Fruit fly (Drosophila melanogaster): ENCODE measurements around the gene Gyc76C.

Gene Gyc76C

DNA sequence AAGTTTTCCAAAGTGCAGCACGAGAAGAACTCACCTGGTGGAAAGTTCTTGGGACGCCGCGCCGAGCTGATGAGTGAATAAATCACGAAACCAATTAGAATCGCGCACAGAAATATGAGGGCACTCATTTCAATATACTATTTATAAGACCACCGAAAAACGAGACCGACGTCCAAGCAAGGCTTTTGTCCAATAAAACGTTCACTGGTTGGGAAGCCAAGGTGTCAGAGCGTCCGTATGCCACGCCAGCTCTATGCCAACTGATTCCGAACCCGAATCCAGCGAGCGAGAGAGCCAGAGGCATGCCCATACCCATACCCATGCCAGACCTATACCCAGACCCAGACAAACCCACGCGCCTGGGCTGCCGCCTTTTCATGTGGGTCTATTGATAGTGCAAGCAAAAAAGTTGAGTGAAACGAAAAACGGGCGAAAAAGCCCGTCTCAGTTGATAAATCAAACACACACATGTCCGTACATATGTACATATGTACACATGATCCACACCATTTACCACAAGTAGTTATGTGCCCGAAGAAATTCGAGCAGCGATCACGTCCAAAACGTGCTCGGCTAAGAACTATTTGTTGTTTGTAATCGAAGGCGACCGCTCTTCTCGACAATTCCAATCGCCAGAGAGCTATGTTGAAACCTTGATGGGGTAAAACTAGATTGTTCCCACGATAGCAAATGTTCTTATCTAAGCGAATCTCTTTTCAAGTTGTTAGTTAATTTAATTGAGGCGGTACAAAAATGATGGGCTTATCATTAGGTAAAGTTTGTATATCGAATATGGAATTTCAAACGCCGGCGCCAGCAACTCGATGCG is 19.9 kb upstream of the Gyc76C start, which contains the start of gene Cyp305a1 (continued):
- no peak for TF ChIP-seq tup (GFP tag; optimal IDR thresholded peaks at IDR 0.05)
- TF ChIP-seq CG14441 (GFP tag; IDR thresholded peaks at IDR 0.05), result no peak
- TF ChIP-seq CG18262 (tag; optimal IDR thresholded peaks at IDR 0.05), result no peak
- TF ChIP-seq CG13123 (GFP tag; optimal IDR thresholded peaks at IDR 0.05), result no peak
- no peak for TF ChIP-seq cg (GFP tag; optimal IDR thresholded peaks at IDR 0.05)
- TF ChIP-seq CG9932 (GFP tag; IDR thresholded peaks at IDR 0.05), result no peak
- TF ChIP-seq CG3847 (GFP tag; IDR thresholded peaks at IDR 0.05), result no peak
- no peak for TF ChIP-seq NK7.1 (GFP tag; optimal IDR thresholded peaks at IDR 0.05)
- TF ChIP-seq luna (GFP tag; optimal IDR thresholded peaks at IDR 0.05), result no peak
- peak; percentile 6 for TF ChIP-seq Fer2 (tag; optimal IDR thresholded peaks at IDR 0.05)
- no peak for TF ChIP-seq slp2 (GFP tag; optimal IDR thresholded peaks at IDR 0.05)
- TF ChIP-seq CG12299 (tag; optimal IDR thresholded peaks at IDR 0.05), result no peak
- peak; percentile 65; the same call in 2 of the 3 replicates for TF ChIP-seq sr (GFP tag; IDR thresholded peaks at IDR 0.05)
- TF ChIP-seq sob (GFP tag; IDR thresholded peaks at IDR 0.05), result peak; percentile 54; the same call in 1 of the 2 replicates
- no peak for TF ChIP-seq her (GFP tag; optimal IDR thresholded peaks at IDR 0.05)
- TF ChIP-seq CG7987 (GFP tag; optimal IDR thresholded peaks at IDR 0.05), result peak; percentile 57
- TF ChIP-seq CkIIα-i1 (GFP tag; IDR thresholded peaks at IDR 0.05), result no peak
- TF ChIP-seq gsb-n (tag; optimal IDR thresholded peaks at IDR 0.05), result no peak
- TF ChIP-seq C15 (GFP tag; IDR thresholded peaks at IDR 0.05), result no peak
- no peak for TF ChIP-seq Atf6 (GFP tag; IDR thresholded peaks at IDR 0.05)
- TF ChIP-seq CG12071 (GFP tag; optimal IDR thresholded peaks at IDR 0.05), result no peak
- 0 out of 3 replicates have a peak, but pooled peaks have one; percentile 28 for TF ChIP-seq Mrtf (GFP tag; IDR thresholded peaks at IDR 0.05)
- no peak for TF ChIP-seq cas (GFP tag; IDR thresholded peaks at IDR 0.05)
- peak; percentile 42 for TF ChIP-seq D19A (tag; optimal IDR thresholded peaks at IDR 0.05)
- no peak for TF ChIP-seq CG33557 (GFP tag; optimal IDR thresholded peaks at IDR 0.05)
- TF ChIP-seq hb (GFP tag; IDR thresholded peaks at IDR 0.05; ENCODE audit: partially characterized antibody), result 0 out of 3 replicates have a peak, but pooled peaks have one; percentile 13
- TF ChIP-seq CG7745 (tag; optimal IDR thresholded peaks at IDR 0.05), result no peak
- TF ChIP-seq lmd (GFP tag; IDR thresholded peaks at IDR 0.05), result no peak
- no peak for TF ChIP-seq wor (GFP tag; IDR thresholded peaks at IDR 0.05)
- TF ChIP-seq CG7839 (tag; optimal IDR thresholded peaks at IDR 0.05), result no peak
- TF ChIP-seq Dp (GFP tag; optimal IDR thresholded peaks at IDR 0.05), result no peak
- no peak for TF ChIP-seq CG8924 (tag; optimal IDR thresholded peaks at IDR 0.05)
- peak; percentile 40 for TF ChIP-seq caup (GFP tag; optimal IDR thresholded peaks at IDR 0.05; ENCODE audit: severe bottlenecking)
- no peak for TF ChIP-seq CG18011 (GFP tag; optimal IDR thresholded peaks at IDR 0.05)
- TF ChIP-seq corto (GFP tag; optimal IDR thresholded peaks at IDR 0.05), result no peak
- no peak for TF ChIP-seq otp (GFP tag; IDR thresholded peaks at IDR 0.05)
- peak; percentile 51 for TF ChIP-seq B-H2 (GFP tag; optimal IDR thresholded peaks at IDR 0.05)
- no peak for TF ChIP-seq CG11247 (GFP tag; IDR thresholded peaks at IDR 0.05)
- TF ChIP-seq MBD-R2 (GFP tag; IDR thresholded peaks at IDR 0.05), result no peak; the same call in 1 of the 2 replicates
- TF ChIP-seq slou (GFP tag; optimal IDR thresholded peaks at IDR 0.05), result no peak
- 0 out of 2 replicates have a peak, but pooled peaks have one; percentile 36 for TF ChIP-seq rib (GFP tag; IDR thresholded peaks at IDR 0.05)
- no peak for TF ChIP-seq CG1529 (GFP tag; optimal IDR thresholded peaks at IDR 0.05)
- TF ChIP-seq CG7556 (GFP tag; optimal IDR thresholded peaks at IDR 0.05), result no peak
- no peak for TF ChIP-seq amos (GFP tag; IDR thresholded peaks at IDR 0.05; ENCODE audit: partially characterized antibody)
- TF ChIP-seq toy (GFP tag; IDR thresholded peaks at IDR 0.05), result no peak
- TF ChIP-seq CG11696 (GFP tag; IDR thresholded peaks at IDR 0.05), result no peak
- TF ChIP-seq p53 (GFP tag; optimal IDR thresholded peaks at IDR 0.05), result no peak
- no peak for TF ChIP-seq Hsf (GFP tag; optimal IDR thresholded peaks at IDR 0.05)
- TF ChIP-seq mirr (GFP tag; optimal IDR thresholded peaks at IDR 0.05), result peak; percentile 70
- TF ChIP-seq bowl (GFP tag; IDR thresholded peaks at IDR 0.05), result no peak
